Worm (Caenorhabditis elegans): ENCODE results near the gene srw-11.

- TF ChIP-seq T22C8.4 (GFP tag; IDR thresholded peaks at IDR 0.05) (peak; percentile 89), med-1 (GFP tag; optimal IDR thresholded peaks at IDR 0.05; ENCODE audit: insufficient read depth) (peak; percentile 51), flt-1 (GFP tag; IDR thresholded peaks at IDR 0.05) (peak; percentile 96), ref-1 (GFP tag; conservative IDR thresholded peaks at IDR 0.05) (peak; percentile 78), tab-1 (GFP tag; IDR thresholded peaks at IDR 0.05) (peak; percentile 95), ztf-23 (GFP tag; IDR thresholded peaks at IDR 0.05) (peak; percentile 88)
Observed at ce11 chrV:15190903-15191302, 49.2 kb downstream of the srw-11 start, which contains the start of gene Y75B12B.11.
